Worm (Caenorhabditis elegans) whole organism, late embryonic: Measurements from ENCODE around the gene trcs-1.

Experiments used
- K09A11.1 ChIP-seq: sonication (generic microtip); optimal IDR thresholded peaks from 2 replicates; lab custom pipeline; 2017; ENCODE audit warnings: antibody characterized with exemption, mild to moderate bottlenecking, missing genetic modification characterization, missing compliant biosample characterization; ENCODE audit not compliant: insufficient read depth
- ahr-1 ChIP-seq: sonication (generic microtip); optimal IDR thresholded peaks from 2 replicates; lab custom pipeline; 2016; ENCODE audit warnings: missing genetic modification characterization, missing compliant biosample characterization
- ceh-19 ChIP-seq: fragments of 200-800 bp; sonication (Bioruptor generic); optimal IDR thresholded peaks from 2 replicates; lab custom pipeline; 2018; ENCODE audit warnings: mild to moderate bottlenecking, missing genetic modification characterization, missing compliant biosample characterization
- ceh-6 ChIP-seq: fragments of 200-800 bp; sonication (Bioruptor generic); optimal IDR thresholded peaks from 2 replicates; lab custom pipeline; 2018; ENCODE audit warnings: mild to moderate bottlenecking, missing genetic modification characterization, missing compliant biosample characterization
- ceh-9 ChIP-seq: sonication (generic microtip); optimal IDR thresholded peaks from 2 replicates; lab custom pipeline; 2016; ENCODE audit warnings: mild to moderate bottlenecking, missing genetic modification characterization, inconsistent platforms, missing compliant biosample characterization
- eyg-1 ChIP-seq: sonication (generic microtip); optimal IDR thresholded peaks from 2 replicates; lab custom pipeline; 2016; ENCODE audit warnings: missing genotype, missing genetic modification characterization, missing compliant biosample characterization
- fax-1 ChIP-seq: sonication (generic microtip); optimal IDR thresholded peaks from 2 replicates; lab custom pipeline; 2016; ENCODE audit warnings: missing genotype, missing genetic modification characterization, missing compliant biosample characterization
- lim-6 ChIP-seq: sonication (generic microtip); optimal IDR thresholded peaks from 2 replicates; lab custom pipeline; 2016; ENCODE audit warnings: missing genetic modification characterization, missing compliant biosample characterization
- pag-3 ChIP-seq: sonication (generic microtip); optimal IDR thresholded peaks from 2 replicates; lab custom pipeline; 2016; ENCODE audit warnings: missing compliant biosample characterization, missing genetic modification characterization, borderline replicate concordance
- pha-2 ChIP-seq: sonication (generic microtip); optimal IDR thresholded peaks from 2 replicates; lab custom pipeline; 2017; ENCODE audit warnings: mild to moderate bottlenecking, missing genetic modification characterization, missing compliant biosample characterization
- pha-4 ChIP-seq: fragments of 150-350 bp; optimal IDR thresholded peaks from 2 replicates; lab custom pipeline; 2018; ENCODE audit warnings: missing biosample characterization, missing genetic modification reagents, missing genetic modification characterization
- sox-2 ChIP-seq: fragments of 200-800 bp; sonication (Bioruptor generic); IDR thresholded peaks from 2 replicates; pipeline ENCODE4 v1.3.6; 2022; ENCODE audit warnings: missing genetic modification reagents, missing genetic modification characterization, missing compliant biosample characterization
- ztf-16 ChIP-seq: sonication (generic microtip); optimal IDR thresholded peaks from 2 replicates; lab custom pipeline; 2017; ENCODE audit warnings: missing genetic modification characterization, missing compliant biosample characterization

- TF ChIP-seq ceh-19 (GFP tag; lab: Kevin White, UChicago) (no peak), eyg-1 (tag; lab: Kevin White, UChicago) (no peak), K09A11.1 (no peak), sox-2 (GFP tag; lab: Robert Waterston, UW) (no peak), ahr-1 (tag; lab: Kevin White, UChicago) (no peak), ceh-6 (GFP tag; lab: Kevin White, UChicago) (no peak), pha-4 (tag; lab: Kevin White, UChicago) (no peak), pha-2 (no peak), fax-1 (tag; lab: Kevin White, UChicago) (no peak), ztf-16 (tag; lab: Kevin White, UChicago) (no peak), pag-3 (no peak), lim-6 (tag; lab: Kevin White, UChicago) (no peak), ceh-9 (tag; lab: Kevin White, UChicago) (no peak)
These were observed 44.4 kb upstream of the trcs-1 start for ce11 chrIV:9632966-9633494.
